Fruit fly (Drosophila melanogaster): Measurements from ENCODE around the gene CG14770.

Gene CG14770

dm6 chrX:1368949-1369348, at the start of gene CG14770:
Gene CG14770, plus strand, starts transcription at chrX:1369249.
- TF ChIP-seq Dfd (GFP tag; optimal IDR thresholded peaks at IDR 0.05) (no peak), HLH106 (tag; optimal IDR thresholded peaks at IDR 0.05) (no peak), Myc (optimal IDR thresholded peaks at IDR 0.05) (no peak), lola (GFP tag; optimal IDR thresholded peaks at IDR 0.05) (no peak), CG32264 (GFP tag; optimal IDR thresholded peaks at IDR 0.05) (no peak), Rel (GFP tag; optimal IDR thresholded peaks at IDR 0.05) (no peak), Rel (tag; optimal IDR thresholded peaks at IDR 0.05) (no peak), dmrt93B (GFP tag; optimal IDR thresholded peaks at IDR 0.05) (no peak), CrebA (GFP tag; optimal IDR thresholded peaks at IDR 0.05; ENCODE audit: borderline replicate concordance) (no peak), brk (GFP tag; optimal IDR thresholded peaks at IDR 0.05) (no peak), Mio (GFP tag; optimal IDR thresholded peaks at IDR 0.05) (no peak), CG9705 (GFP tag; optimal IDR thresholded peaks at IDR 0.05) (no peak), Dif (GFP tag; optimal IDR thresholded peaks at IDR 0.05; ENCODE audit: partially characterized antibody) (no peak), Hr83 (GFP tag; optimal IDR thresholded peaks at IDR 0.05; ENCODE audit: poor library complexity, severe bottlenecking) (no peak), sv (GFP tag; optimal IDR thresholded peaks at IDR 0.05) (no peak)

- TF ChIP-seq GATAd (GFP tag; optimal IDR thresholded peaks at IDR 0.05) (no peak), lola (GFP tag; optimal IDR thresholded peaks at IDR 0.05) (no peak), Dif (GFP tag; optimal IDR thresholded peaks at IDR 0.05; ENCODE audit: partially characterized antibody) (peak; percentile 25), Abd-B (GFP tag; optimal IDR thresholded peaks at IDR 0.05) (no peak), Jra (GFP tag; optimal IDR thresholded peaks at IDR 0.05) (no peak), foxo (GFP tag; optimal IDR thresholded peaks at IDR 0.05) (peak in 1 of 2 experiments; percentile 69), Mio (GFP tag; optimal IDR thresholded peaks at IDR 0.05) (no peak), br (GFP tag; optimal IDR thresholded peaks at IDR 0.05) (peak; percentile 30), CG9705 (GFP tag; optimal IDR thresholded peaks at IDR 0.05) (peak; percentile 32), OdsH (GFP tag; optimal IDR thresholded peaks at IDR 0.05) (peak; percentile 67), h (GFP tag; optimal IDR thresholded peaks at IDR 0.05) (peak; percentile 56), HLH106 (tag; optimal IDR thresholded peaks at IDR 0.05) (peak; percentile 70), Hr83 (GFP tag; optimal IDR thresholded peaks at IDR 0.05; ENCODE audit: poor library complexity, severe bottlenecking) (no peak), Rel (GFP tag; optimal IDR thresholded peaks at IDR 0.05) (no peak), Rel (tag; optimal IDR thresholded peaks at IDR 0.05) (no peak), jim (GFP tag; optimal IDR thresholded peaks at IDR 0.05) (no peak), sv (GFP tag; optimal IDR thresholded peaks at IDR 0.05) (no peak), pan (optimal IDR thresholded peaks at IDR 0.05) (no peak), dl (GFP tag; optimal IDR thresholded peaks at IDR 0.05; ENCODE audit: insufficient read depth in 1 of 2, partially characterized antibody in 2 of 2) (no peak), rgr (GFP tag; optimal IDR thresholded peaks at IDR 0.05) (peak; percentile 50), Hr78 (GFP tag; optimal IDR thresholded peaks at IDR 0.05) (no peak), dmrt93B (GFP tag; optimal IDR thresholded peaks at IDR 0.05) (peak; percentile 50), dsf (GFP tag; optimal IDR thresholded peaks at IDR 0.05; ENCODE audit: borderline replicate concordance) (no peak), Vsx2 (GFP tag; optimal IDR thresholded peaks at IDR 0.05; ENCODE audit: partially characterized antibody) (peak; percentile 90), tai (GFP tag; optimal IDR thresholded peaks at IDR 0.05) (no peak), ey (GFP tag; optimal IDR thresholded peaks at IDR 0.05) (peak; percentile 65), Dfd (GFP tag; optimal IDR thresholded peaks at IDR 0.05) (no peak), N (GFP tag; optimal IDR thresholded peaks at IDR 0.05) (no peak), CrebA (GFP tag; optimal IDR thresholded peaks at IDR 0.05; ENCODE audit: borderline replicate concordance) (peak; percentile 49), woc (GFP tag; optimal IDR thresholded peaks at IDR 0.05) (peak; percentile 84), Sp1 (GFP tag; optimal IDR thresholded peaks at IDR 0.05) (peak; percentile 58), Hnf4 (GFP tag; optimal IDR thresholded peaks at IDR 0.05) (no peak), brk (GFP tag; optimal IDR thresholded peaks at IDR 0.05) (no peak), Myc (optimal IDR thresholded peaks at IDR 0.05) (no peak), fru (GFP tag; optimal IDR thresholded peaks at IDR 0.05) (peak; percentile 74), CG32264 (GFP tag; optimal IDR thresholded peaks at IDR 0.05) (no peak), sage (GFP tag; optimal IDR thresholded peaks at IDR 0.05) (no peak), usp (GFP tag; optimal IDR thresholded peaks at IDR 0.05) (no peak), psq (GFP tag; optimal IDR thresholded peaks at IDR 0.05) (peak; percentile 60)
These were observed 48.7 kb upstream of the CG14770 start for dm6 chrX:1320144-1320981.
